Worm (Caenorhabditis elegans) whole organism, L4 larva: ENCODE data around the gene F57F5.3.

ENCODE experiments used
- D1046.2 ChIP-seq: fragments of 200-800 bp; sonication (Bioruptor generic); IDR thresholded peaks from 2 replicates; pipeline ENCODE4 v1.3.6; 2022; ENCODE audit warnings: missing genetic modification characterization, missing compliant biosample characterization
- F10B5.3 ChIP-seq: sonication (generic microtip); optimal IDR thresholded peaks from 2 replicates; lab custom pipeline; 2016; ENCODE audit warnings: mild to moderate bottlenecking, missing genetic modification characterization, missing compliant biosample characterization
- F49E8.2 ChIP-seq: sonication (generic microtip); optimal IDR thresholded peaks from 2 replicates; lab custom pipeline; 2016; ENCODE audit warnings: missing compliant biosample characterization, mild to moderate bottlenecking, missing genetic modification characterization, borderline replicate concordance
- R02D3.7 ChIP-seq: fragments of 150-350 bp; sonication (generic microtip); optimal IDR thresholded peaks from 3 replicates; lab custom pipeline; 2014; ENCODE audit warnings: missing biosample characterization, missing genetic modification characterization
- T20F7.1 ChIP-seq: fragments of 200-800 bp; sonication (Bioruptor generic); optimal IDR thresholded peaks from 2 replicates; lab custom pipeline; 2018; ENCODE audit warnings: mild to moderate bottlenecking, missing genetic modification characterization, missing compliant biosample characterization
- Y5F2A.4 ChIP-seq: fragments of 200-800 bp; sonication (Bioruptor generic); optimal IDR thresholded peaks from 2 replicates; lab custom pipeline; 2018; ENCODE audit warnings: mild to moderate bottlenecking, missing genetic modification characterization, missing compliant biosample characterization
- ZK337.2 ChIP-seq: fragments of 200-800 bp; sonication (Bioruptor generic); IDR thresholded peaks from 2 replicates; pipeline ENCODE4 v1.3.6; 2022; ENCODE audit warnings: missing genetic modification reagents, missing genetic modification characterization, missing compliant biosample characterization
- ZK546.5 ChIP-seq, 2 experiments: sonication (generic microtip); optimal IDR thresholded peaks; 2 replicates each; lab custom pipeline; 2017; ENCODE audit warnings: missing biosample characterization in 2 of 2, missing genetic modification characterization in 2 of 2
- aha-1 ChIP-seq: fragments of 150-350 bp; peaks from one replicate; lab custom pipeline; 2014; ENCODE audit warnings: missing biosample characterization, missing genetic modification characterization
- ama-1 ChIP-seq: fragments of 150-350 bp; optimal IDR thresholded peaks from 2 replicates; lab custom pipeline; 2014; ENCODE audit warnings: inconsistent platforms, mixed read lengths
- arid-1 ChIP-seq: fragments of 200-800 bp; sonication (Bioruptor generic); conservative IDR thresholded peaks from 2 replicates; pipeline ENCODE4 v1.3.6; 2022; ENCODE audit warnings: missing genetic modification reagents, missing genetic modification characterization, missing compliant biosample characterization
- ceh-32 ChIP-seq: sonication (generic microtip); optimal IDR thresholded peaks from 2 replicates; lab custom pipeline; 2016; ENCODE audit warnings: mild to moderate bottlenecking, missing genetic modification characterization, missing compliant biosample characterization; ENCODE audit not compliant: poor library complexity
- ceh-44 ChIP-seq: fragments of 200-800 bp; sonication (Bioruptor generic); IDR thresholded peaks from 2 replicates; pipeline ENCODE4 v1.3.6; 2022; ENCODE audit warnings: missing genetic modification reagents, missing genetic modification characterization, missing compliant biosample characterization
- daf-16 ChIP-seq, 3 experiments: sonication (generic microtip); optimal IDR thresholded peaks; 2 replicates each; lab custom pipeline; 2016 to 2017; ENCODE audit warnings: missing genetic modification characterization in 3 of 3, missing genetic modification reagents in 3 of 3, mild to moderate bottlenecking in 2 of 3, missing compliant biosample characterization in 2 of 3, missing biosample characterization in 1 of 3, moderate library complexity in 1 of 3
- daf-19 ChIP-seq: fragments of 200-800 bp; sonication (Bioruptor generic); conservative IDR thresholded peaks from 2 replicates; pipeline ENCODE4 v1.3.6; 2022; ENCODE audit warnings: missing genetic modification characterization, missing compliant biosample characterization
- daf-8 ChIP-seq: fragments of 200-800 bp; sonication (Bioruptor generic); IDR thresholded peaks from 2 replicates; pipeline ENCODE4 v1.3.6; 2022; ENCODE audit warnings: missing genetic modification characterization, missing compliant biosample characterization
- dmd-9 ChIP-seq: fragments of 200-800 bp; sonication (Bioruptor generic); IDR thresholded peaks from 2 replicates; pipeline ENCODE4 v1.3.6; 2022; ENCODE audit warnings: missing genetic modification reagents, missing genetic modification characterization, missing compliant biosample characterization
- egl-27 ChIP-seq: sonication (generic microtip); optimal IDR thresholded peaks from 3 replicates; lab custom pipeline; 2017; ENCODE audit warnings: missing biosample characterization, missing genetic modification reagents, missing genetic modification characterization
- hlh-11 ChIP-seq: fragments of 200-800 bp; sonication (Bioruptor generic); optimal IDR thresholded peaks from 2 replicates; lab custom pipeline; 2018; ENCODE audit warnings: mild to moderate bottlenecking, missing genetic modification characterization, missing compliant biosample characterization
- hlh-30 ChIP-seq: sonication (generic microtip); optimal IDR thresholded peaks from 2 replicates; lab custom pipeline; 2017; ENCODE audit warnings: antibody characterized with exemption, mild to moderate bottlenecking, missing genetic modification characterization, missing compliant biosample characterization; ENCODE audit not compliant: insufficient read depth
- jun-1 ChIP-seq: fragments of 150-350 bp; optimal IDR thresholded peaks from 2 replicates; lab custom pipeline; 2014; ENCODE audit warnings: missing biosample characterization, missing genetic modification reagents, missing genetic modification characterization
- lin-1 ChIP-seq: fragments of 200-800 bp; sonication (Bioruptor generic); IDR thresholded peaks from 2 replicates; pipeline ENCODE4 v1.3.6; 2022; ENCODE audit warnings: missing genetic modification reagents, missing genetic modification characterization, missing compliant biosample characterization
- lin-15B ChIP-seq: fragments of 150-350 bp; sonication (generic microtip); optimal IDR thresholded peaks from 3 replicates; lab custom pipeline; 2014; ENCODE audit warnings: missing biosample characterization, missing genetic modification characterization
- lin-38 ChIP-seq: fragments of 200-800 bp; sonication (Bioruptor generic); IDR thresholded peaks from 2 replicates; pipeline ENCODE4 v1.3.6; 2022; ENCODE audit warnings: missing genetic modification reagents, missing genetic modification characterization, missing compliant biosample characterization
- lir-3 ChIP-seq: sonication (generic microtip); optimal IDR thresholded peaks from 2 replicates; lab custom pipeline; 2016; ENCODE audit warnings: mild to moderate bottlenecking, missing genetic modification characterization, missing compliant biosample characterization
- madf-5 ChIP-seq, 2 experiments: fragments of 200-800 bp; sonication (Bioruptor generic); IDR thresholded peaks; 2 replicates each; pipeline ENCODE4 v1.3.6; 2022; ENCODE audit warnings: missing compliant biosample characterization in 2 of 2, missing genetic modification characterization in 2 of 2
- mdl-1 ChIP-seq, 2 experiments: fragments of 150-350 bp in 1 of 2; sonication (generic microtip) in 1 of 2; optimal IDR thresholded peaks; 2 replicates each; lab custom pipeline; 2014 to 2017; ENCODE audit warnings: missing biosample characterization in 2 of 2, missing genetic modification characterization in 2 of 2
- mep-1 ChIP-seq: fragments of 150-350 bp; sonication (generic microtip); optimal IDR thresholded peaks from 3 replicates; lab custom pipeline; 2014; ENCODE audit warnings: missing biosample characterization, missing genetic modification characterization
- mes-2 ChIP-seq: sonication (generic microtip); optimal IDR thresholded peaks from 2 replicates; lab custom pipeline; 2016; ENCODE audit warnings: missing genotype, mild to moderate bottlenecking, missing genetic modification characterization, missing compliant biosample characterization; ENCODE audit not compliant: poor library complexity, severe bottlenecking
- nhr-10 ChIP-seq: fragments of 150-350 bp; optimal IDR thresholded peaks from 2 replicates; lab custom pipeline; 2014; ENCODE audit warnings: missing biosample characterization, missing genetic modification characterization
- nhr-11 ChIP-seq: fragments of 150-350 bp; optimal IDR thresholded peaks from 2 replicates; lab custom pipeline; 2014; ENCODE audit warnings: missing biosample characterization, missing genetic modification characterization
- nhr-111 ChIP-seq: fragments of 200-800 bp; sonication (Bioruptor generic); optimal IDR thresholded peaks from 2 replicates; lab custom pipeline; 2018; ENCODE audit warnings: mild to moderate bottlenecking, missing genetic modification characterization, missing compliant biosample characterization
- nhr-237 ChIP-seq: sonication (generic microtip); optimal IDR thresholded peaks from 2 replicates; lab custom pipeline; 2017; ENCODE audit warnings: missing biosample characterization, missing genetic modification characterization
- nhr-28 ChIP-seq: fragments of 150-350 bp; optimal IDR thresholded peaks from 2 replicates; lab custom pipeline; 2014; ENCODE audit warnings: missing biosample characterization, missing genetic modification characterization
- nhr-41 ChIP-seq: fragments of 200-800 bp; sonication (Bioruptor generic); IDR thresholded peaks from 2 replicates; pipeline ENCODE4 v1.3.6; 2022; ENCODE audit warnings: missing genetic modification reagents, missing genetic modification characterization, missing compliant biosample characterization
- nhr-77 ChIP-seq: fragments of 150-350 bp; optimal IDR thresholded peaks from 2 replicates; lab custom pipeline; 2014; ENCODE audit warnings: missing biosample characterization, missing genetic modification characterization
- pha-4 ChIP-seq, 2 experiments: fragments of 150-350 bp in 1 of 2; fragments of 200-800 bp in 1 of 2; sonication (Bioruptor generic) in 1 of 2; IDR thresholded peaks in 1 of 2; optimal IDR thresholded peaks in 1 of 2; 2 replicates each; pipeline versions ENCODE4 v1.3.6 to Lab custom; 2014 to 2022; ENCODE audit warnings: missing genetic modification characterization in 2 of 2, missing genetic modification reagents in 2 of 2, missing biosample characterization in 1 of 2, missing compliant biosample characterization in 1 of 2
- php-3 ChIP-seq: fragments of 200-800 bp; sonication (Bioruptor generic); IDR thresholded peaks from 2 replicates; pipeline ENCODE4 v1.3.6; 2022; ENCODE audit warnings: missing genetic modification reagents, missing genetic modification characterization, missing compliant biosample characterization
- snpc-1.2 ChIP-seq: fragments of 200-800 bp; sonication (Bioruptor generic); IDR thresholded peaks from 2 replicates; pipeline ENCODE4 v1.3.6; 2022; ENCODE audit warnings: missing genetic modification reagents, missing genetic modification characterization, missing compliant biosample characterization
- snpc-4 ChIP-seq: fragments of 150-350 bp; optimal IDR thresholded peaks from 2 replicates; lab custom pipeline; 2014; ENCODE audit warnings: missing biosample characterization, missing genetic modification characterization
- spr-3 ChIP-seq: fragments of 200-800 bp; sonication (Bioruptor generic); optimal IDR thresholded peaks from 2 replicates; lab custom pipeline; 2018; ENCODE audit warnings: mild to moderate bottlenecking, missing genetic modification characterization, missing compliant biosample characterization
- tag-97 ChIP-seq: fragments of 200-800 bp; sonication (Bioruptor generic); IDR thresholded peaks from 2 replicates; pipeline ENCODE4 v1.3.6; 2022; ENCODE audit warnings: missing genetic modification characterization, missing compliant biosample characterization
- unc-130 ChIP-seq: sonication (generic microtip); optimal IDR thresholded peaks from 2 replicates; lab custom pipeline; 2016; ENCODE audit warnings: missing genetic modification reagents, missing genetic modification characterization, missing compliant biosample characterization
- vab-7 ChIP-seq: fragments of 200-800 bp; sonication (Bioruptor generic); IDR thresholded peaks from 2 replicates; pipeline ENCODE4 v1.3.6; 2022; ENCODE audit warnings: missing genetic modification reagents, missing genetic modification characterization, missing compliant biosample characterization
- zag-1 ChIP-seq: fragments of 150-350 bp; optimal IDR thresholded peaks from 2 replicates; lab custom pipeline; 2014; ENCODE audit warnings: missing biosample characterization, missing genetic modification characterization
- zfp-2 ChIP-seq: sonication (generic microtip); optimal IDR thresholded peaks from 2 replicates; lab custom pipeline; 2016; ENCODE audit warnings: mild to moderate bottlenecking, missing genetic modification characterization, missing compliant biosample characterization
- zfp-3 ChIP-seq: fragments of 200-800 bp; sonication (Bioruptor generic); conservative IDR thresholded peaks from 2 replicates; pipeline ENCODE4 v1.3.6; 2022; ENCODE audit warnings: missing genetic modification reagents, missing genetic modification characterization, missing compliant biosample characterization

Gene F57F5.3

DNA sequence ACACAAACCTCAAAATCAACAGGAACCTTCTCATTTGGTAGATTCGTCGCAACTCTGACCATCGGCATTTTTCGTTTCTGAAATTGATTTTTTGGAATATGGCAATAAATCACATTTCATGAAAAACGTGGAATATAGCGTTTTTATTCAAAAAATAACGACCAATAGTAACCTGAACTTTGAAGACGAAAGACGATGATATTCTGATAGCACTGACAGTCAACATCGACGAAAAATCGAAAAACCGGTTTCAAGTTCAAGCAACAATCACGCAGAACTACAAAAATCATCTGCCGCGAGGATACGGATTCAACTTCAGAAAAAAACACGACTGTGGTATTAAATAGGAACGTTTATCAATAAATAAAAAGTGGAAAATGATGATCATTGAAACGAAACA is 28.2 kb downstream of the F57F5.3 start, which contains the start of gene mif-2:
Gene mif-2 (minus strand): TSS at position 281 of the 400 bp plus-strand sequence.
- TF ChIP-seq ama-1 (lab: Kevin White, UChicago): peak; percentile 15
- TF ChIP-seq F10B5.3 (tag; lab: Kevin White, UChicago): no peak
- 0 out of 4 replicates have a peak, but pooled peaks of 1 of the 2 experiments have one; percentile 18 for TF ChIP-seq madf-5 (GFP tag; IDR thresholded peaks at IDR 0.05; lab: Robert Waterston, UW)
- TF ChIP-seq pha-4 (GFP tag; IDR thresholded peaks at IDR 0.05; lab: Robert Waterston, UW): no peak; the same call in 1 of the 2 replicates
- no peak for TF ChIP-seq pha-4 (tag; optimal IDR thresholded peaks at IDR 0.05; lab: Kevin White, UChicago)
- TF ChIP-seq hlh-30: peak; percentile 4
- TF ChIP-seq lin-38 (GFP tag; lab: Robert Waterston, UW): 0 out of 2 replicates have a peak, but pooled peaks have one; percentile 24
- TF ChIP-seq hlh-11 (tag; lab: Kevin White, UChicago): peak; percentile 39
- no peak for TF ChIP-seq daf-16 (GFP tag; optimal IDR thresholded peaks at IDR 0.05; lab: Kevin White, UChicago)
- TF ChIP-seq daf-16 (tag; optimal IDR thresholded peaks at IDR 0.05; lab: Kevin White, UChicago): no peak
- peak in 1 of 2 experiments; percentile 33 for TF ChIP-seq mdl-1 (tag; optimal IDR thresholded peaks at IDR 0.05; lab: Kevin White, UChicago)
- peak; percentile 71 for TF ChIP-seq nhr-28 (tag; lab: Kevin White, UChicago)
- TF ChIP-seq, all 104 proteins: peak for 7

DNA sequence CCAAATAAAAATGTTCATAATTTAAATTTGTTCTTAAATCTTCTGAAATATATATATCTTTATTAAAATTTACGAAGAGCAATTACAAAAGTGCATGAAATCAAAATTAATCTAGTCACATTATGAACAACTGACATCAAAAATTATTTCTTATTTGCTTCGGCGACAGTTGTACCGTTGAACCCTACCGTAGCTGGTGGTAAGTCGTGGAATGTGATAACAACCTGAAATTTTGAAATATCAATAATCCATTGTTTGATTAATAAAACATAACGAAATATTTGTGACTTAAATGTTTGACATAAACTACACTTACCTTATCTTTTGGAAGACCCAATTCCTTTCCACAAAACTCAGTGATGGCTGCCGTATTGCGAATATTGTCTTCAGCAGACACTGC is 29.7 kb downstream of the F57F5.3 start:
- TF ChIP-seq lir-3 (no peak), spr-3 (GFP tag; lab: Kevin White, UChicago) (no peak), D1046.2 (no peak), tag-97 (GFP tag; lab: Robert Waterston, UW) (no peak), madf-5 (GFP tag; IDR thresholded peaks at IDR 0.05; lab: Robert Waterston, UW) (no peak), nhr-10 (tag; lab: Kevin White, UChicago) (peak; percentile 27), unc-130 (no peak), nhr-28 (tag; lab: Kevin White, UChicago) (peak; percentile 77), daf-8 (GFP tag; lab: Robert Waterston, UW) (no peak), nhr-11 (tag; lab: Kevin White, UChicago) (no peak), F10B5.3 (tag; lab: Kevin White, UChicago) (no peak), hlh-11 (tag; lab: Kevin White, UChicago) (peak; percentile 49), nhr-111 (no peak), zfp-3 (GFP tag; lab: Robert Waterston, UW) (0 out of 2 replicates have a peak, but pooled peaks have one; percentile 9), jun-1 (tag; lab: Kevin White, UChicago) (no peak), lin-15B (no peak), egl-27 (tag; lab: Kevin White, UChicago) (no peak), T20F7.1 (GFP tag; lab: Kevin White, UChicago) (peak; percentile 56), vab-7 (GFP tag; lab: Robert Waterston, UW) (no peak), mes-2 (tag; lab: Kevin White, UChicago) (no peak), snpc-1.2 (no peak), ceh-44 (no peak), nhr-41 (GFP tag; lab: Robert Waterston, UW) (no peak), zfp-2 (tag; lab: Kevin White, UChicago) (no peak), ceh-32 (tag; lab: Kevin White, UChicago) (no peak), mep-1 (tag; lab: Kevin White, UChicago) (no peak), lin-1 (GFP tag; lab: Robert Waterston, UW) (0 out of 2 replicates have a peak, but pooled peaks have one; percentile 13), dmd-9 (GFP tag; lab: Robert Waterston, UW) (no peak), daf-19 (GFP tag; lab: Robert Waterston, UW) (no peak), ZK337.2 (no peak), arid-1 (GFP tag; lab: Robert Waterston, UW) (no peak), nhr-237 (tag; lab: Kevin White, UChicago) (no peak), hlh-30 (no peak), R02D3.7 (tag; lab: Kevin White, UChicago) (no peak), aha-1 (tag; lab: Kevin White, UChicago) (no peak), snpc-4 (tag; lab: Kevin White, UChicago) (no peak), php-3 (GFP tag; lab: Robert Waterston, UW) (no peak), F49E8.2 (tag; lab: Kevin White, UChicago) (no peak), Y5F2A.4 (GFP tag; lab: Kevin White, UChicago) (no peak), nhr-77 (tag; lab: Kevin White, UChicago) (peak; percentile 86), ZK546.5 (tag; optimal IDR thresholded peaks at IDR 0.05; lab: Kevin White, UChicago) (no peak), zag-1 (tag; lab: Kevin White, UChicago) (no peak)
